Worm (Caenorhabditis elegans) whole organism, L3 larva: ENCODE measurements around the gene Y61B8A.6.

Experiments used
- ZK546.5 ChIP-seq: sonication (generic microtip); optimal IDR thresholded peaks from 2 replicates; lab custom pipeline; 2017; ENCODE audit warnings: missing biosample characterization, missing genetic modification characterization
- fkh-2 ChIP-seq: fragments of 150-350 bp; optimal IDR thresholded peaks from 2 replicates; lab custom pipeline; 2014; ENCODE audit warnings: missing biosample characterization, missing genetic modification reagents, missing genetic modification characterization
- lin-39 ChIP-seq: fragments of 150-350 bp; optimal IDR thresholded peaks from 2 replicates; lab custom pipeline; 2018; ENCODE audit warnings: missing biosample characterization, missing genetic modification reagents, missing genetic modification characterization
- mdl-1 ChIP-seq: fragments of 150-350 bp; optimal IDR thresholded peaks from 2 replicates; lab custom pipeline; 2014; ENCODE audit warnings: missing biosample characterization, missing genetic modification characterization
- nhr-237 ChIP-seq: fragments of 150-350 bp; optimal IDR thresholded peaks from 2 replicates; lab custom pipeline; 2014; ENCODE audit warnings: missing biosample characterization, missing genetic modification characterization
- nhr-28 ChIP-seq: fragments of 150-350 bp; optimal IDR thresholded peaks from 2 replicates; lab custom pipeline; 2014; ENCODE audit warnings: missing biosample characterization, missing genetic modification characterization
- pqm-1 ChIP-seq: fragments of 150-350 bp; optimal IDR thresholded peaks from 2 replicates; lab custom pipeline; 2017; ENCODE audit warnings: missing biosample characterization, missing genetic modification characterization, inconsistent platforms
- snpc-4 ChIP-seq: fragments of 150-350 bp; optimal IDR thresholded peaks from 2 replicates; lab custom pipeline; 2014; ENCODE audit warnings: missing biosample characterization, missing genetic modification characterization
- zag-1 ChIP-seq: fragments of 150-350 bp; optimal IDR thresholded peaks from 2 replicates; lab custom pipeline; 2014; ENCODE audit warnings: missing biosample characterization, missing genetic modification characterization

ce11 chrV:17215602-17216001 is 36.1 kb upstream of the Y61B8A.6 start:
- TF ChIP-seq nhr-237 (no peak), mdl-1 (tag; lab: Kevin White, UChicago) (no peak), nhr-28 (tag; lab: Kevin White, UChicago) (no peak), snpc-4 (tag; lab: Kevin White, UChicago) (no peak), fkh-2 (tag; lab: Kevin White, UChicago) (no peak), zag-1 (tag; lab: Kevin White, UChicago) (no peak), pqm-1 (tag; lab: Kevin White, UChicago) (no peak), lin-39 (tag; lab: Kevin White, UChicago) (no peak), ZK546.5 (tag; lab: Kevin White, UChicago) (no peak)
